Worm (Caenorhabditis elegans) whole organism, L4 larva: ENCODE data around the gene nos-2.

Experiments used
- ZK546.5 ChIP-seq, 2 experiments: sonication (generic microtip); optimal IDR thresholded peaks; 2 replicates each; lab custom pipeline; 2017; ENCODE audit warnings: missing biosample characterization in 2 of 2, missing genetic modification characterization in 2 of 2
- ceh-62 ChIP-seq: sonication (generic microtip); optimal IDR thresholded peaks from 2 replicates; lab custom pipeline; 2017; ENCODE audit warnings: missing biosample characterization, missing genetic modification characterization
- daf-16 ChIP-seq, 3 experiments: sonication (generic microtip); optimal IDR thresholded peaks; 2 replicates each; lab custom pipeline; 2016 to 2017; ENCODE audit warnings: missing genetic modification characterization in 3 of 3, missing genetic modification reagents in 3 of 3, mild to moderate bottlenecking in 2 of 3, missing compliant biosample characterization in 2 of 3, missing biosample characterization in 1 of 3, moderate library complexity in 1 of 3
- dve-1 ChIP-seq: sonication (generic microtip); optimal IDR thresholded peaks from 2 replicates; lab custom pipeline; 2017; ENCODE audit warnings: antibody characterized with exemption, mild to moderate bottlenecking, missing genetic modification characterization, missing compliant biosample characterization; ENCODE audit not compliant: insufficient read depth
- egl-27 ChIP-seq: sonication (generic microtip); optimal IDR thresholded peaks from 3 replicates; lab custom pipeline; 2017; ENCODE audit warnings: missing biosample characterization, missing genetic modification reagents, missing genetic modification characterization
- hmg-1.1 ChIP-seq: fragments of 200-800 bp; sonication (Bioruptor generic); IDR thresholded peaks from 2 replicates; pipeline ENCODE4 v1.3.6; 2022; ENCODE audit warnings: missing genetic modification reagents, missing genetic modification characterization, missing compliant biosample characterization
- mep-1 ChIP-seq: fragments of 150-350 bp; sonication (generic microtip); optimal IDR thresholded peaks from 3 replicates; lab custom pipeline; 2014; ENCODE audit warnings: missing biosample characterization, missing genetic modification characterization
- nhr-28 ChIP-seq: fragments of 150-350 bp; optimal IDR thresholded peaks from 2 replicates; lab custom pipeline; 2014; ENCODE audit warnings: missing biosample characterization, missing genetic modification characterization
- nhr-48 ChIP-seq: sonication (generic microtip); optimal IDR thresholded peaks from 2 replicates; lab custom pipeline; 2016; ENCODE audit warnings: mild to moderate bottlenecking, missing genetic modification characterization, missing compliant biosample characterization
- zip-11 ChIP-seq: fragments of 200-800 bp; sonication (Bioruptor generic); IDR thresholded peaks from 2 replicates; pipeline ENCODE4 v1.3.6; 2022; ENCODE audit warnings: missing genetic modification characterization, missing compliant biosample characterization
- ztf-11 ChIP-seq: fragments of 150-350 bp; optimal IDR thresholded peaks from 2 replicates; lab custom pipeline; 2014; ENCODE audit warnings: missing biosample characterization, missing genetic modification characterization

- no peak for TF ChIP-seq ztf-11 (tag; lab: Kevin White, UChicago)
- no peak for TF ChIP-seq nhr-48
- no peak for TF ChIP-seq ceh-62
- no peak for TF ChIP-seq mep-1
- no peak for TF ChIP-seq egl-27 (tag; lab: Kevin White, UChicago)
- peak; percentile 62 for TF ChIP-seq nhr-28 (tag; lab: Kevin White, UChicago)
- TF ChIP-seq ZK546.5 (tag; optimal IDR thresholded peaks at IDR 0.05; lab: Kevin White, UChicago) = no peak
- TF ChIP-seq zip-11 (GFP tag; lab: Robert Waterston, UW) = no peak
- peak; percentile 37 for TF ChIP-seq dve-1 (tag; lab: Kevin White, UChicago)
- TF ChIP-seq hmg-1.1 (GFP tag; lab: Robert Waterston, UW) = no peak
- TF ChIP-seq daf-16 (GFP tag; optimal IDR thresholded peaks at IDR 0.05; lab: Kevin White, UChicago) = no peak
- TF ChIP-seq daf-16 (tag; optimal IDR thresholded peaks at IDR 0.05; lab: Kevin White, UChicago) = peak; percentile 69
Observed at ce11 chrII:7031137-7031697, 34.2 kb upstream of the nos-2 start.
